Fruit fly (Drosophila melanogaster): ENCODE results near the gene Est-P.

Gene Est-P

dm6 chr3L:12197491-12197890 lies 7.0 kb downstream of the Est-P start, which contains the start of gene CG11529:
CG11529 (plus strand) TSS chr3L:12197791.
- no peak for TF ChIP-seq CG17801 (GFP tag; optimal IDR thresholded peaks at IDR 0.05; ENCODE audit: partially characterized antibody)

dm6 chr3L:12202980-12203379 lies 12.4 kb downstream of the Est-P start:
- no peak for TF ChIP-seq CG17801 (GFP tag; optimal IDR thresholded peaks at IDR 0.05; ENCODE audit: partially characterized antibody)

dm6 chr3L:12203736-12204135 lies 13.2 kb downstream of the Est-P start, which contains the start of gene Ak1:
Ak1 (minus strand) TSS chr3L:12204082.
- TF ChIP-seq CG17801 (GFP tag; optimal IDR thresholded peaks at IDR 0.05; ENCODE audit: partially characterized antibody), result no peak

- peak; percentile 12 for TF ChIP-seq CG17801 (GFP tag; optimal IDR thresholded peaks at IDR 0.05; ENCODE audit: partially characterized antibody)
Observed at dm6 chr3L:12205848-12206247, 15.3 kb downstream of the Est-P start, which contains the start of gene Tsen54. Tsen54 (minus strand) TSS chr3L:12206022.

- no peak for TF ChIP-seq CG17801 (GFP tag; optimal IDR thresholded peaks at IDR 0.05; ENCODE audit: partially characterized antibody)
Observed at dm6 chr3L:12222945-12223634, 32.6 kb downstream of the Est-P start.

- no peak for TF ChIP-seq CG17801 (GFP tag; optimal IDR thresholded peaks at IDR 0.05; ENCODE audit: partially characterized antibody)
Observed at dm6 chr3L:12223635-12224016, 33.1 kb downstream of the Est-P start.

- no peak for TF ChIP-seq CG17801 (GFP tag; optimal IDR thresholded peaks at IDR 0.05; ENCODE audit: partially characterized antibody)
Observed at dm6 chr3L:12227219-12227618, 36.7 kb downstream of the Est-P start.

Data from ovary, adult (tissue).